Fruit fly (Drosophila melanogaster): Measurements from ENCODE around the gene CG3726.

CG3726 gene

dm6 chrX:5915752-5916493, 974 bp upstream of the CG3726 start (continued):
- TF ChIP-seq eg (GFP tag; IDR thresholded peaks at IDR 0.05) (0 out of 3 replicates have a peak, but pooled peaks have one; percentile 38), Eip75B (GFP tag; optimal IDR thresholded peaks at IDR 0.05) (no peak), fd59A (GFP tag; optimal IDR thresholded peaks at IDR 0.05) (no peak), CG8632 (GFP tag; optimal IDR thresholded peaks at IDR 0.05) (peak; percentile 15), CG6163 (GFP tag; IDR thresholded peaks at IDR 0.05) (no peak), Eip78C (GFP tag) (peak; percentile 62), Gug (GFP tag; IDR thresholded peaks at IDR 0.05) (no peak), CG6276 (GFP tag; optimal IDR thresholded peaks at IDR 0.05) (no peak), CG32006 (GFP tag; optimal IDR thresholded peaks at IDR 0.05) (peak; percentile 45), CG31627 (GFP tag; optimal IDR thresholded peaks at IDR 0.05) (peak; percentile 18), Hr4 (GFP tag; optimal IDR thresholded peaks at IDR 0.05) (no peak), Eip93F (GFP tag; optimal IDR thresholded peaks at IDR 0.05) (no peak), Lpt (GFP tag; optimal IDR thresholded peaks at IDR 0.05) (no peak), salr (GFP tag; optimal IDR thresholded peaks at IDR 0.05) (no peak), CG34406 (GFP tag; optimal IDR thresholded peaks at IDR 0.05) (no peak), CG3032 (tag; optimal IDR thresholded peaks at IDR 0.05) (no peak), CG6792 (GFP tag; optimal IDR thresholded peaks at IDR 0.05) (peak; percentile 8), CG11294 (GFP tag; IDR thresholded peaks at IDR 0.05) (no peak), Blimp-1 (GFP tag; optimal IDR thresholded peaks at IDR 0.05) (no peak), CG10669 (GFP tag; optimal IDR thresholded peaks at IDR 0.05) (no peak), Sox14 (GFP tag; optimal IDR thresholded peaks at IDR 0.05) (no peak), CG7368 (GFP tag; optimal IDR thresholded peaks at IDR 0.05) (no peak), dsx (GFP tag; optimal IDR thresholded peaks at IDR 0.05; ENCODE audit: poor library complexity, severe bottlenecking) (no peak), lz (GFP tag; optimal IDR thresholded peaks at IDR 0.05) (no peak), cyc (GFP tag; optimal IDR thresholded peaks at IDR 0.05) (no peak), Sox102F (GFP tag; optimal IDR thresholded peaks at IDR 0.05) (peak; percentile 3), net (GFP tag; optimal IDR thresholded peaks at IDR 0.05) (peak; percentile 40)

DNA sequence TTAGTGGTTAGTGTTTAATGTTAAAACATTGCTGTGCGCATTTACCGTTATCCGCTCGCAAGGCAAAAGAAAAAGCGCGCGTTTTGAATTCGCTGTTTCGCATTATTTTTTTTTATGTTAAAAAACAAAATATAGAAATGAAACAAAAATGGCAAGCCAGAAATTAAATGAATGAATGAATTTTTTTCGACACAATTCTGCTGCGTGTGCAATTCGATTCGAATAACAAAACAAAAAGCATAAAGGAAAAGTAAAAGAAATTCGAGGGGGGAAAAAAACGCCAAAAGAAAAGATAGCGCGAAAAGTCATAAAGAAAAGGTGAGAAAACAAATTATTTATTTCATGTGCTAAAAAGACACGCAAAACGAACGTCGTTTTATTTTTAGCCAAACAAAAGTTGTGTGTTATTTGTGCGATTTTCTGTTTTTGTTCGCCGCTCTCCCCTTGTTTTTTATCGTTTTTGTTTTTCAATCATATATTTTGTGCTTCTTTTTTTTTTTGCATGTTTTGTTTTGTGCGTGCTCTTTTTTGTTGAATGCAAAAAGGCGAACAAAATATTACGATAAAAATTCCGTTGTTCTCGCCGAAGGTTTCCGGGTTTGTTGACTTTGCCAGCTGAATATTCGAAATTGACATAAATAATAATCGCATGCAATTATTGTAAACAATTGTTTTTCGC, 552 bp downstream of the CG3726 start:
- no peak for TF ChIP-seq fd85E (GFP tag; optimal IDR thresholded peaks at IDR 0.05)
- no peak for TF ChIP-seq CG6808 (GFP tag; optimal IDR thresholded peaks at IDR 0.05)
- peak; percentile 28 for TF ChIP-seq Eip78C (GFP tag)
- no peak for TF ChIP-seq CG11902 (GFP tag; optimal IDR thresholded peaks at IDR 0.05)
- no peak for TF ChIP-seq salr (GFP tag; optimal IDR thresholded peaks at IDR 0.05)
- TF ChIP-seq CG6276 (GFP tag; optimal IDR thresholded peaks at IDR 0.05), result peak; percentile 38
- no peak for TF ChIP-seq CG16779 (tag; optimal IDR thresholded peaks at IDR 0.05)
- no peak for TF ChIP-seq CG6854 (GFP tag; optimal IDR thresholded peaks at IDR 0.05)
- TF ChIP-seq esn (GFP tag; optimal IDR thresholded peaks at IDR 0.05), result no peak
- no peak for TF ChIP-seq CG3919 (GFP tag; optimal IDR thresholded peaks at IDR 0.05)
- no peak for TF ChIP-seq CG7368 (GFP tag; optimal IDR thresholded peaks at IDR 0.05)
- TF ChIP-seq CG6163 (GFP tag; IDR thresholded peaks at IDR 0.05), result peak; percentile 27; the same call in 1 of the 3 replicates
- no peak for TF ChIP-seq Met (GFP tag; optimal IDR thresholded peaks at IDR 0.05)
- TF ChIP-seq Ets21C (GFP tag; optimal IDR thresholded peaks at IDR 0.05), result no peak
- peak; percentile 50 for TF ChIP-seq CG15336 (GFP tag; IDR thresholded peaks at IDR 0.05)
- no peak for TF ChIP-seq net (GFP tag; optimal IDR thresholded peaks at IDR 0.05)
- no peak for TF ChIP-seq CG8632 (GFP tag; optimal IDR thresholded peaks at IDR 0.05)
- TF ChIP-seq CG6792 (GFP tag; optimal IDR thresholded peaks at IDR 0.05), result no peak
- TF ChIP-seq lz (GFP tag; optimal IDR thresholded peaks at IDR 0.05), result no peak
- no peak for TF ChIP-seq CG11762 (GFP tag; optimal IDR thresholded peaks at IDR 0.05; ENCODE audit: insufficient read depth)
- TF ChIP-seq CG34406 (GFP tag; optimal IDR thresholded peaks at IDR 0.05), result peak; percentile 4
- TF ChIP-seq Eip93F (GFP tag; optimal IDR thresholded peaks at IDR 0.05), result no peak
- no peak for TF ChIP-seq acj6 (GFP tag; optimal IDR thresholded peaks at IDR 0.05)
- TF ChIP-seq dsx (GFP tag; optimal IDR thresholded peaks at IDR 0.05; ENCODE audit: poor library complexity, severe bottlenecking), result no peak
- no peak for TF ChIP-seq ss (GFP tag; optimal IDR thresholded peaks at IDR 0.05)
- TF ChIP-seq CG4318 (GFP tag; optimal IDR thresholded peaks at IDR 0.05), result no peak
- no peak for TF ChIP-seq spab (GFP tag; optimal IDR thresholded peaks at IDR 0.05)
- no peak for TF ChIP-seq achi (GFP tag; optimal IDR thresholded peaks at IDR 0.05)
- TF ChIP-seq vri (GFP tag; optimal IDR thresholded peaks at IDR 0.05), result peak; percentile 9
- no peak for TF ChIP-seq svp (GFP tag)
- TF ChIP-seq fd59A (GFP tag; optimal IDR thresholded peaks at IDR 0.05), result no peak
- TF ChIP-seq Sox102F (GFP tag; optimal IDR thresholded peaks at IDR 0.05), result no peak
- peak; percentile 49; the same call in 1 of the 3 replicates for TF ChIP-seq CG8119 (GFP tag; IDR thresholded peaks at IDR 0.05)
- TF ChIP-seq eg (GFP tag; IDR thresholded peaks at IDR 0.05), result peak; percentile 67; the same call in 2 of the 3 replicates
- TF ChIP-seq Eip75B (GFP tag; optimal IDR thresholded peaks at IDR 0.05), result no peak

Data from whole organism, prepupa.